Worm (Caenorhabditis elegans): ENCODE measurements around the gene nmgp-1.

nmgp-1 gene

ce11 chrII:6269805-6270414 lies 9.3 kb downstream of the nmgp-1 start, which contains the start of gene F13H8.2 (continued):
- TF ChIP-seq rbr-2 (tag; optimal IDR thresholded peaks at IDR 0.05) = peak; percentile 78
- no peak for TF ChIP-seq jun-1 (tag; optimal IDR thresholded peaks at IDR 0.05)
- TF ChIP-seq hmg-1.1 (GFP tag; IDR thresholded peaks at IDR 0.05) = peak; percentile 90
- peak; percentile 91 for TF ChIP-seq ctbp-1 (GFP tag; IDR thresholded peaks at IDR 0.05)
- TF ChIP-seq nhr-25 (tag; optimal IDR thresholded peaks at IDR 0.05; ENCODE audit: borderline replicate concordance, insufficient read depth) = no peak
- peak; percentile 20 for TF ChIP-seq mxl-3 (GFP tag; optimal IDR thresholded peaks at IDR 0.05)
- TF ChIP-seq nhr-237 (tag; optimal IDR thresholded peaks at IDR 0.05) = no peak
- peak; percentile 79 for TF ChIP-seq ceh-44 (GFP tag; IDR thresholded peaks at IDR 0.05)
- TF ChIP-seq ceh-82 (tag; optimal IDR thresholded peaks at IDR 0.05) = no peak
- TF ChIP-seq ztf-7 (tag; optimal IDR thresholded peaks at IDR 0.05) = no peak
- TF ChIP-seq nhr-48 (tag; optimal IDR thresholded peaks at IDR 0.05) = peak; percentile 22
- TF ChIP-seq gei-8 (GFP tag; optimal IDR thresholded peaks at IDR 0.05) = no peak
- TF ChIP-seq ama-1 (optimal IDR thresholded peaks at IDR 0.05) = no peak
- TF ChIP-seq zfp-3 (GFP tag; conservative IDR thresholded peaks at IDR 0.05) = 0 out of 2 replicates have a peak, but pooled peaks have one; percentile 17
- no peak for TF ChIP-seq sdz-12 (GFP tag; optimal IDR thresholded peaks at IDR 0.05)
- TF ChIP-seq egl-27 (tag; optimal IDR thresholded peaks at IDR 0.05) = no peak

- TF ChIP-seq lsy-2 (tag; optimal IDR thresholded peaks at IDR 0.05) (peak in 1 of 2 experiments; percentile 27), Y75B8A.6 (GFP tag; IDR thresholded peaks at IDR 0.05) (no peak)
These were observed 13.3 kb downstream of the nmgp-1 start, which contains the start of gene bpl-1 for ce11 chrII:6273916-6274315. TSS of gene bpl-1 (plus strand) at chrII:6274216.

- TF ChIP-seq daf-12 (tag; optimal IDR thresholded peaks at IDR 0.05) (no peak), php-3 (GFP tag; IDR thresholded peaks at IDR 0.05) (no peak), lin-39 (tag; optimal IDR thresholded peaks at IDR 0.05) (no peak), dmd-8 (GFP tag; IDR thresholded peaks at IDR 0.05) (no peak), lir-3 (tag; optimal IDR thresholded peaks at IDR 0.05) (no peak), nhr-76 (tag; optimal IDR thresholded peaks at IDR 0.05) (no peak)
These were observed 20.3 kb downstream of the nmgp-1 start, which contains the start of gene scly-1 for ce11 chrII:6281002-6281401. TSS of gene scly-1 (minus strand) at chrII:6281102.

- no peak for TF ChIP-seq lin-29 (GFP tag; IDR thresholded peaks at IDR 0.05)
- peak; percentile 9 for TF ChIP-seq nhr-77 (tag; optimal IDR thresholded peaks at IDR 0.05)
- TF ChIP-seq spr-1 (tag; optimal IDR thresholded peaks at IDR 0.05) = no peak
- no peak for TF ChIP-seq nhr-42 (GFP tag; IDR thresholded peaks at IDR 0.05)
- no peak for TF ChIP-seq mdl-1 (tag; optimal IDR thresholded peaks at IDR 0.05)
- TF ChIP-seq nhr-6 (tag; optimal IDR thresholded peaks at IDR 0.05) = no peak
- peak; percentile 45 for TF ChIP-seq nhr-28 (tag; optimal IDR thresholded peaks at IDR 0.05)
- TF ChIP-seq php-3 (GFP tag; IDR thresholded peaks at IDR 0.05) = peak; percentile 24; the same call in 1 of the 2 replicates
- peak; percentile 59 for TF ChIP-seq pqm-1 (tag; optimal IDR thresholded peaks at IDR 0.05)
- TF ChIP-seq zip-11 (GFP tag; IDR thresholded peaks at IDR 0.05) = no peak
- no peak for TF ChIP-seq egl-27 (tag; optimal IDR thresholded peaks at IDR 0.05)
- TF ChIP-seq Y5F2A.4 (GFP tag; optimal IDR thresholded peaks at IDR 0.05) = no peak
- no peak for TF ChIP-seq Y75B8A.6 (GFP tag; IDR thresholded peaks at IDR 0.05)
- no peak for TF ChIP-seq mep-1 (tag; optimal IDR thresholded peaks at IDR 0.05)
- no peak for TF ChIP-seq tag-97 (GFP tag; IDR thresholded peaks at IDR 0.05)
- no peak for TF ChIP-seq pha-4 (GFP tag; IDR thresholded peaks at IDR 0.05)
- no peak for TF ChIP-seq pha-4 (tag; optimal IDR thresholded peaks at IDR 0.05)
- TF ChIP-seq egl-43 (GFP tag; IDR thresholded peaks at IDR 0.05) = no peak
- no peak for TF ChIP-seq Y105C5A.15 (GFP tag; IDR thresholded peaks at IDR 0.05)
- TF ChIP-seq nhr-10 (tag; optimal IDR thresholded peaks at IDR 0.05) = no peak
- TF ChIP-seq vab-7 (GFP tag; IDR thresholded peaks at IDR 0.05) = no peak
- no peak for TF ChIP-seq daf-16 (GFP tag; optimal IDR thresholded peaks at IDR 0.05)
- peak; percentile 69 for TF ChIP-seq daf-16 (tag; optimal IDR thresholded peaks at IDR 0.05)
- TF ChIP-seq mdt-29 (GFP tag; IDR thresholded peaks at IDR 0.05) = no peak
- no peak for TF ChIP-seq unc-130 (GFP tag; optimal IDR thresholded peaks at IDR 0.05)
These were observed 21.2 kb downstream of the nmgp-1 start for ce11 chrII:6281903-6282302.

Data from whole organism, L4 larva.